Fruit fly (Drosophila melanogaster): ENCODE data around the gene CG12496.

Gene CG12496

DNA sequence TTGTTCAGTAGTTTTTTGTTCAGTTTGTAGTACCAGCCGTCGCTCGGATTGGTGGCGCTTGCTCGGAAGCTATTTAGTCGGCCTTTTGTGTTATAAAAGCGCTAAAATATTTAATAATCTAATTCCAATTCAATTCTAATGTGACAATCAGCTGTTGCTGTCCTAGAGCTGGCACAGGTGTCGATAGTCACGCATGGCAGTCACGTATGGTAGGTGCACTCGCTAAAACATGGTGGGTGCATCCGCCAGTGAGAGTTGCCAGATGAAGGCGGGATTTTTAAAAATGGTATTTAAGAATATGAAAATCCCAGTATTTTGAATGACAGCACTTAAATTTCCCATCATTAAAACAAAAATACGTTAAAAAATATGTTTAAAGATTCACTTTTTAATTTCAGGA is 33.1 kb upstream of the CG12496 start, which contains the start of gene tko (continued):
- TF ChIP-seq MESR4 (GFP tag; optimal IDR thresholded peaks at IDR 0.05) (peak; percentile 73), CG9609 (GFP tag; optimal IDR thresholded peaks at IDR 0.05) (peak; percentile 36), nom (GFP tag; optimal IDR thresholded peaks at IDR 0.05) (no peak), odd (GFP tag; optimal IDR thresholded peaks at IDR 0.05) (no peak), CG12659 (GFP tag; optimal IDR thresholded peaks at IDR 0.05) (peak; percentile 48), Bteb2 (GFP tag; optimal IDR thresholded peaks at IDR 0.05) (no peak), CG12071 (GFP tag; optimal IDR thresholded peaks at IDR 0.05) (no peak), CG7271 (tag; optimal IDR thresholded peaks at IDR 0.05) (no peak), Dad (GFP tag; optimal IDR thresholded peaks at IDR 0.05) (no peak), Ssrp (tag; optimal IDR thresholded peaks at IDR 0.05) (no peak), D (optimal IDR thresholded peaks at IDR 0.05) (no peak), D (GFP tag; optimal IDR thresholded peaks at IDR 0.05) (no peak), vfl (GFP tag; optimal IDR thresholded peaks at IDR 0.05) (peak; percentile 31), pan (optimal IDR thresholded peaks at IDR 0.05) (no peak), pan (GFP tag; optimal IDR thresholded peaks at IDR 0.05 in 1 of 2, IDR thresholded peaks at IDR 0.05 in 1 of 2) (peak in 1 of 2 experiments; percentile 32), CG7987 (GFP tag; optimal IDR thresholded peaks at IDR 0.05) (peak; percentile 53), Hr78 (GFP tag; optimal IDR thresholded peaks at IDR 0.05) (no peak), Dip2 (GFP tag; IDR thresholded peaks at IDR 0.05) (no peak), kay (GFP tag; optimal IDR thresholded peaks at IDR 0.05) (no peak), fd102C (GFP tag; optimal IDR thresholded peaks at IDR 0.05) (no peak), CG1832 (GFP tag; optimal IDR thresholded peaks at IDR 0.05) (no peak), CG11723 (GFP tag; optimal IDR thresholded peaks at IDR 0.05) (no peak), CG9797 (GFP tag; optimal IDR thresholded peaks at IDR 0.05) (peak; percentile 56), Kr (GFP tag; optimal IDR thresholded peaks at IDR 0.05) (no peak), Scr (GFP tag; IDR thresholded peaks at IDR 0.05; ENCODE audit: partially characterized antibody) (peak; percentile 90), amos (GFP tag; IDR thresholded peaks at IDR 0.05; ENCODE audit: partially characterized antibody) (peak; percentile 99), CG5180 (GFP tag; optimal IDR thresholded peaks at IDR 0.05) (no peak), klu (GFP tag; IDR thresholded peaks at IDR 0.05) (no peak), peb (GFP tag; IDR thresholded peaks at IDR 0.05) (no peak), btn (GFP tag; optimal IDR thresholded peaks at IDR 0.05) (no peak), Max (GFP tag; optimal IDR thresholded peaks at IDR 0.05) (peak; percentile 12), CG1647 (GFP tag; optimal IDR thresholded peaks at IDR 0.05) (peak; percentile 41), zfh1 (GFP tag; IDR thresholded peaks at IDR 0.05) (no peak), CG12744 (GFP tag; optimal IDR thresholded peaks at IDR 0.05) (no peak), eyg (GFP tag; optimal IDR thresholded peaks at IDR 0.05) (no peak), dati (GFP tag; IDR thresholded peaks at IDR 0.05) (no peak), CG13424 (tag; optimal IDR thresholded peaks at IDR 0.05) (no peak), CG7372 (GFP tag; IDR thresholded peaks at IDR 0.05) (no peak), CG10321 (GFP tag; IDR thresholded peaks at IDR 0.05) (no peak), Pdp1 (GFP tag; optimal IDR thresholded peaks at IDR 0.05) (no peak), HLH3B (GFP tag; IDR thresholded peaks at IDR 0.05) (no peak), CG7745 (tag; optimal IDR thresholded peaks at IDR 0.05) (no peak), wor (GFP tag; IDR thresholded peaks at IDR 0.05) (no peak), tx (GFP tag; optimal IDR thresholded peaks at IDR 0.05) (peak; percentile 7), CG12391 (tag; optimal IDR thresholded peaks at IDR 0.05) (peak; percentile 28), CG31365 (tag; optimal IDR thresholded peaks at IDR 0.05) (no peak), NK7.1 (GFP tag; optimal IDR thresholded peaks at IDR 0.05) (no peak), fd3F (GFP tag; optimal IDR thresholded peaks at IDR 0.05) (no peak), Dek (tag; optimal IDR thresholded peaks at IDR 0.05) (no peak), CG10979 (tag; optimal IDR thresholded peaks at IDR 0.05) (peak; percentile 9), Poxn (GFP tag; IDR thresholded peaks at IDR 0.05) (no peak)

Data from whole organism, embryonic.